Fruit fly (Drosophila melanogaster): ENCODE results near the gene CG13043.

The CG13043 gene

dm6 chr3L:16305820-16306650, at the start of gene CG13043, which contains the start of gene CG13063:
Gene CG13043, minus strand, starts transcription at chr3L:16305870.
Gene CG13063, plus strand, starts transcription at chr3L:16306600.
- no peak for TF ChIP-seq CG10348 (GFP tag; IDR thresholded peaks at IDR 0.05)
- TF ChIP-seq Pif1B (GFP tag; optimal IDR thresholded peaks at IDR 0.05) = no peak
- no peak for TF ChIP-seq CG17806 (tag; optimal IDR thresholded peaks at IDR 0.05)
- TF ChIP-seq Ets98B (GFP tag; IDR thresholded peaks at IDR 0.05) = no peak
- TF ChIP-seq CG12605 (GFP tag; IDR thresholded peaks at IDR 0.05) = no peak
- no peak for TF ChIP-seq CG14655 (GFP tag; optimal IDR thresholded peaks at IDR 0.05)
- TF ChIP-seq EcR (GFP tag; optimal IDR thresholded peaks at IDR 0.05) = no peak
- TF ChIP-seq D1 (tag; optimal IDR thresholded peaks at IDR 0.05) = no peak
- no peak for TF ChIP-seq CG8159 (tag; optimal IDR thresholded peaks at IDR 0.05)
- TF ChIP-seq Pif1A (GFP tag; optimal IDR thresholded peaks at IDR 0.05) = no peak
- TF ChIP-seq Snoo (tag; optimal IDR thresholded peaks at IDR 0.05) = no peak
- no peak for TF ChIP-seq rn (GFP tag; IDR thresholded peaks at IDR 0.05)
- TF ChIP-seq fd96Ca (GFP tag; IDR thresholded peaks at IDR 0.05) = no peak
- no peak for TF ChIP-seq CG13204 (GFP tag; optimal IDR thresholded peaks at IDR 0.05)

- TF ChIP-seq Pif1B (GFP tag; optimal IDR thresholded peaks at IDR 0.05) (no peak), CG12605 (GFP tag; IDR thresholded peaks at IDR 0.05) (no peak), rn (GFP tag; IDR thresholded peaks at IDR 0.05) (no peak), Snoo (tag; optimal IDR thresholded peaks at IDR 0.05) (no peak), CG4496 (GFP tag; IDR thresholded peaks at IDR 0.05) (no peak), CG32121 (GFP tag; IDR thresholded peaks at IDR 0.05) (no peak), CG8301 (tag; optimal IDR thresholded peaks at IDR 0.05) (no peak), fd96Ca (GFP tag; IDR thresholded peaks at IDR 0.05) (no peak), CG8159 (tag; optimal IDR thresholded peaks at IDR 0.05) (no peak), CG15710 (tag; optimal IDR thresholded peaks at IDR 0.05) (no peak), CG14655 (GFP tag; optimal IDR thresholded peaks at IDR 0.05) (no peak), CG9948 (tag; optimal IDR thresholded peaks at IDR 0.05) (no peak), EcR (GFP tag; optimal IDR thresholded peaks at IDR 0.05) (no peak), CG13204 (GFP tag; optimal IDR thresholded peaks at IDR 0.05) (no peak), CG34367 (tag; optimal IDR thresholded peaks at IDR 0.05) (no peak), Ets98B (GFP tag; IDR thresholded peaks at IDR 0.05) (no peak), CG17806 (tag; optimal IDR thresholded peaks at IDR 0.05) (no peak)
Measured at dm6 chr3L:16354197-16354596, 48.5 kb upstream of the CG13043 start, which contains the start of gene Pdh. Gene Pdh, minus strand, starts transcription at chr3L:16354297.

dm6 chr3L:16351770-16352429, 46.2 kb upstream of the CG13043 start, which contains the start of the genes Golgin104 and Tcs3:
Gene Golgin104, minus strand, starts transcription at chr3L:16351951.
Gene Tcs3, plus strand, starts transcription at chr3L:16351991.
- TF ChIP-seq Snoo (tag; optimal IDR thresholded peaks at IDR 0.05) (no peak), rn (GFP tag; IDR thresholded peaks at IDR 0.05) (no peak), Pif1B (GFP tag; optimal IDR thresholded peaks at IDR 0.05) (no peak), CG8159 (tag; optimal IDR thresholded peaks at IDR 0.05) (no peak), Pif1A (GFP tag; optimal IDR thresholded peaks at IDR 0.05) (no peak), CG14655 (GFP tag; optimal IDR thresholded peaks at IDR 0.05) (no peak), CG34367 (tag; optimal IDR thresholded peaks at IDR 0.05) (no peak), CG12605 (GFP tag; IDR thresholded peaks at IDR 0.05) (no peak), CG9948 (tag; optimal IDR thresholded peaks at IDR 0.05) (no peak), Ets98B (GFP tag; IDR thresholded peaks at IDR 0.05) (no peak), CG32121 (GFP tag; IDR thresholded peaks at IDR 0.05) (no peak), CG4496 (GFP tag; IDR thresholded peaks at IDR 0.05) (no peak), CG15710 (tag; optimal IDR thresholded peaks at IDR 0.05) (no peak), CG17806 (tag; optimal IDR thresholded peaks at IDR 0.05) (no peak), gl (tag; optimal IDR thresholded peaks at IDR 0.05) (no peak), CG10348 (GFP tag; IDR thresholded peaks at IDR 0.05) (no peak)

dm6 chr3L:16349686-16350085, 44.0 kb upstream of the CG13043 start:
- no peak for TF ChIP-seq Pif1A (GFP tag; optimal IDR thresholded peaks at IDR 0.05)
- TF ChIP-seq CG13204 (GFP tag; optimal IDR thresholded peaks at IDR 0.05) = no peak
- TF ChIP-seq Ets98B (GFP tag; IDR thresholded peaks at IDR 0.05) = no peak
- no peak for TF ChIP-seq CG4496 (GFP tag; IDR thresholded peaks at IDR 0.05)
- TF ChIP-seq CG32121 (GFP tag; IDR thresholded peaks at IDR 0.05) = no peak
- TF ChIP-seq CG10348 (GFP tag; IDR thresholded peaks at IDR 0.05) = no peak
- no peak for TF ChIP-seq CG14655 (GFP tag; optimal IDR thresholded peaks at IDR 0.05)
- TF ChIP-seq fd96Ca (GFP tag; IDR thresholded peaks at IDR 0.05) = no peak
- TF ChIP-seq gl (tag; optimal IDR thresholded peaks at IDR 0.05) = no peak
- TF ChIP-seq D1 (tag; optimal IDR thresholded peaks at IDR 0.05) = no peak
- TF ChIP-seq CG9948 (tag; optimal IDR thresholded peaks at IDR 0.05) = no peak
- no peak for TF ChIP-seq CG8301 (tag; optimal IDR thresholded peaks at IDR 0.05)
- no peak for TF ChIP-seq Pif1B (GFP tag; optimal IDR thresholded peaks at IDR 0.05)
- no peak for TF ChIP-seq EcR (GFP tag; optimal IDR thresholded peaks at IDR 0.05)
- no peak for TF ChIP-seq CG8159 (tag; optimal IDR thresholded peaks at IDR 0.05)
- no peak for TF ChIP-seq CG15710 (tag; optimal IDR thresholded peaks at IDR 0.05)

- no peak for TF ChIP-seq CG12605 (GFP tag; IDR thresholded peaks at IDR 0.05)
- TF ChIP-seq CG4496 (GFP tag; IDR thresholded peaks at IDR 0.05) = no peak
- no peak for TF ChIP-seq CG8301 (tag; optimal IDR thresholded peaks at IDR 0.05)
Measured at dm6 chr3L:16347914-16348313, 42.2 kb upstream of the CG13043 start, which contains the start of gene mRpS34. Gene mRpS34, plus strand, starts transcription at chr3L:16348074.

All from whole organism, pupa.